Fruit fly (Drosophila melanogaster): ENCODE data around the gene wntD.

- TF ChIP-seq psq (optimal IDR thresholded peaks at IDR 0.05): no peak
- TF ChIP-seq EcR (GFP tag; optimal IDR thresholded peaks at IDR 0.05): no peak
- no peak for TF ChIP-seq Dll (optimal IDR thresholded peaks at IDR 0.05)
- TF ChIP-seq CG8478 (optimal IDR thresholded peaks at IDR 0.05): no peak
Measured at dm6 chr3R:13313088-13313487, 20.1 kb upstream of the wntD start, which contains the start of gene CG44142.
